Fruit fly (Drosophila melanogaster): ENCODE results near the gene hoka.

Gene hoka

dm6 chr3L:4898647-4899046, at the start of gene hoka:
TSS of gene hoka (plus strand) at chr3L:4898900.
- no peak for TF ChIP-seq psq (optimal IDR thresholded peaks at IDR 0.05)
- TF ChIP-seq pan (optimal IDR thresholded peaks at IDR 0.05) = no peak
- no peak for TF ChIP-seq Dll (optimal IDR thresholded peaks at IDR 0.05)
- TF ChIP-seq EcR (GFP tag; optimal IDR thresholded peaks at IDR 0.05) = no peak
- TF ChIP-seq usp (GFP tag; optimal IDR thresholded peaks at IDR 0.05) = no peak
- no peak for TF ChIP-seq CG8478 (optimal IDR thresholded peaks at IDR 0.05)

- TF ChIP-seq psq (optimal IDR thresholded peaks at IDR 0.05) (no peak), CG8478 (optimal IDR thresholded peaks at IDR 0.05) (no peak), pan (optimal IDR thresholded peaks at IDR 0.05) (no peak), usp (GFP tag; optimal IDR thresholded peaks at IDR 0.05) (no peak), Dll (optimal IDR thresholded peaks at IDR 0.05) (no peak), EcR (GFP tag; optimal IDR thresholded peaks at IDR 0.05) (no peak)
Measured at dm6 chr3L:4852411-4853050, 46.2 kb upstream of the hoka start, which contains the start of gene CG32237. TSS of gene CG32237 (minus strand) at chr3L:4852461.

dm6 chr3L:4853070-4853469, 45.6 kb upstream of the hoka start:
- TF ChIP-seq CG8478 (optimal IDR thresholded peaks at IDR 0.05) = no peak
- TF ChIP-seq Dll (optimal IDR thresholded peaks at IDR 0.05) = no peak

- TF ChIP-seq usp (GFP tag; optimal IDR thresholded peaks at IDR 0.05) = no peak
- TF ChIP-seq Dll (optimal IDR thresholded peaks at IDR 0.05) = no peak
- no peak for TF ChIP-seq EcR (GFP tag; optimal IDR thresholded peaks at IDR 0.05)
- no peak for TF ChIP-seq CG8478 (optimal IDR thresholded peaks at IDR 0.05)
Measured at dm6 chr3L:4854153-4854552, 44.5 kb upstream of the hoka start.

- no peak for TF ChIP-seq pan (optimal IDR thresholded peaks at IDR 0.05)
- TF ChIP-seq EcR (GFP tag; optimal IDR thresholded peaks at IDR 0.05) = no peak
- TF ChIP-seq usp (GFP tag; optimal IDR thresholded peaks at IDR 0.05) = no peak
- no peak for TF ChIP-seq psq (optimal IDR thresholded peaks at IDR 0.05)
- no peak for TF ChIP-seq Dll (optimal IDR thresholded peaks at IDR 0.05)
- TF ChIP-seq CG8478 (optimal IDR thresholded peaks at IDR 0.05) = no peak
Measured at dm6 chr3L:4855208-4855607, 43.5 kb upstream of the hoka start.

dm6 chr3L:4860370-4860769, 38.3 kb upstream of the hoka start, which contains the start of gene CG32235:
TSS of gene CG32235 (minus strand) at chr3L:4860470.
- TF ChIP-seq pan (optimal IDR thresholded peaks at IDR 0.05) = no peak
- TF ChIP-seq usp (GFP tag; optimal IDR thresholded peaks at IDR 0.05) = no peak
- no peak for TF ChIP-seq CG8478 (optimal IDR thresholded peaks at IDR 0.05)
- TF ChIP-seq EcR (GFP tag; optimal IDR thresholded peaks at IDR 0.05) = no peak
- TF ChIP-seq Dll (optimal IDR thresholded peaks at IDR 0.05) = no peak
- TF ChIP-seq psq (optimal IDR thresholded peaks at IDR 0.05) = no peak

- TF ChIP-seq pan (optimal IDR thresholded peaks at IDR 0.05) (no peak), EcR (GFP tag; optimal IDR thresholded peaks at IDR 0.05) (no peak), psq (optimal IDR thresholded peaks at IDR 0.05) (no peak), CG8478 (optimal IDR thresholded peaks at IDR 0.05) (no peak), Dll (optimal IDR thresholded peaks at IDR 0.05) (no peak), usp (GFP tag; optimal IDR thresholded peaks at IDR 0.05) (no peak)
Measured at dm6 chr3L:4860969-4861368, 37.7 kb upstream of the hoka start, which contains the start of gene Dnah3. TSS of gene Dnah3 (plus strand) at chr3L:4861269.

dm6 chr3L:4896564-4896963, 2.1 kb upstream of the hoka start, which contains the start of gene CG13705:
TSS of gene CG13705 (plus strand) at chr3L:4896864.
- TF ChIP-seq CG8478 (optimal IDR thresholded peaks at IDR 0.05) (no peak), Dll (optimal IDR thresholded peaks at IDR 0.05) (no peak), pan (optimal IDR thresholded peaks at IDR 0.05) (no peak), EcR (GFP tag; optimal IDR thresholded peaks at IDR 0.05) (no peak), usp (GFP tag; optimal IDR thresholded peaks at IDR 0.05) (no peak), psq (optimal IDR thresholded peaks at IDR 0.05) (no peak)

dm6 chr3L:4899117-4899516, 417 bp downstream of the hoka start:
- TF ChIP-seq psq (optimal IDR thresholded peaks at IDR 0.05) = no peak
- no peak for TF ChIP-seq Dll (optimal IDR thresholded peaks at IDR 0.05)
- no peak for TF ChIP-seq EcR (GFP tag; optimal IDR thresholded peaks at IDR 0.05)
- TF ChIP-seq CG8478 (optimal IDR thresholded peaks at IDR 0.05) = no peak
- TF ChIP-seq usp (GFP tag; optimal IDR thresholded peaks at IDR 0.05) = no peak
- no peak for TF ChIP-seq pan (optimal IDR thresholded peaks at IDR 0.05)

dm6 chr3L:4910068-4910467, 11.4 kb downstream of the hoka start, which contains the start of gene Rh50:
TSS of gene Rh50 (plus strand) at chr3L:4910368.
- TF ChIP-seq Dll (optimal IDR thresholded peaks at IDR 0.05) (no peak), EcR (GFP tag; optimal IDR thresholded peaks at IDR 0.05) (no peak)

dm6 chr3L:4920935-4921334, 22.2 kb downstream of the hoka start:
- TF ChIP-seq psq (optimal IDR thresholded peaks at IDR 0.05) = no peak
- no peak for TF ChIP-seq usp (GFP tag; optimal IDR thresholded peaks at IDR 0.05)
- no peak for TF ChIP-seq CG8478 (optimal IDR thresholded peaks at IDR 0.05)

- TF ChIP-seq CG8478 (optimal IDR thresholded peaks at IDR 0.05) = no peak
- no peak for TF ChIP-seq Dll (optimal IDR thresholded peaks at IDR 0.05)
- no peak for TF ChIP-seq psq (optimal IDR thresholded peaks at IDR 0.05)
- TF ChIP-seq usp (GFP tag; optimal IDR thresholded peaks at IDR 0.05) = no peak
- TF ChIP-seq pan (optimal IDR thresholded peaks at IDR 0.05) = no peak
- TF ChIP-seq EcR (GFP tag; optimal IDR thresholded peaks at IDR 0.05) = no peak
Measured at dm6 chr3L:4924612-4925011, 25.9 kb downstream of the hoka start.

- no peak for TF ChIP-seq pan (optimal IDR thresholded peaks at IDR 0.05)
- no peak for TF ChIP-seq psq (optimal IDR thresholded peaks at IDR 0.05)
- TF ChIP-seq Dll (optimal IDR thresholded peaks at IDR 0.05) = no peak
- TF ChIP-seq usp (GFP tag; optimal IDR thresholded peaks at IDR 0.05) = no peak
- no peak for TF ChIP-seq EcR (GFP tag; optimal IDR thresholded peaks at IDR 0.05)
- no peak for TF ChIP-seq CG8478 (optimal IDR thresholded peaks at IDR 0.05)
Measured at dm6 chr3L:4929781-4930180, 31.1 kb downstream of the hoka start.
